Fruit fly (Drosophila melanogaster): ENCODE measurements around the gene ttk.
A peak's percentile ranks its signal among the peaks of the same experiment; 100 is the strongest.

Gene ttk

DNA sequence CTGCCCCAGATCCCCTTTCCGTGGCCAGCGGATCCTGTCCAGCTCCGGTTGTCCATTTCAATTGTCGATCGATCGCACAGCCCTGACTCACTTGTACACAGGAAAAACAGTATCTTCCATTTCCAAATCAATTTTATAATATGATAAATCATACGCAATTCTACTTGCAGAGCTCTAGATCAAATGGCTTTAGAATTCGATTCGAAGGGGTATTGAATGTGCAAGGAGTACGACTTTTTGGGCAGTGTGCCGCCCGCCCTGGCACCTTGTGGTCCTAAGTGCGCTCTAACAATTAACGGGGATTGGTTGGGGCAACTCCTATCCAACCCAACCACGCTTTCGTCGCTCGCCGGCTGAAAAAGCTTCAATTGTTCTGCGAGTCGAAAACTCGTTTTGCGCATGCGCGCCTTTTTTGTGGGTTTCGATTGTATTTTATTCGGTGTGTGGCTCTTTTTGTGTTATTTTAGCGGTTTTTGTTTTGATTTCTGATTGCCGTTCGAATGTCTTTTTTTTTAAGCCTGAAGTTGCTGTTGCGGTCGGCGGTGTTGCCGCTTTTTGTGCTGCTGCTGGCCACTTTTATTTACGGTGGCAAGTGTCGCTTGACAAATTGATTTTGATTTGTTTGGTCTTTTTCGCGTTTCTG, 31.4 kb upstream of the ttk start:
- TF ChIP-seq CG4496 (GFP tag; IDR thresholded peaks at IDR 0.05), result peak; percentile 92
- peak; percentile 91 for TF ChIP-seq Ets98B (GFP tag; IDR thresholded peaks at IDR 0.05)
- TF ChIP-seq CG8159 (tag; optimal IDR thresholded peaks at IDR 0.05), result peak; percentile 32
- TF ChIP-seq CG12605 (GFP tag; IDR thresholded peaks at IDR 0.05), result peak; percentile 66
- peak; percentile 31 for TF ChIP-seq CG9948 (tag; optimal IDR thresholded peaks at IDR 0.05)
- no peak for TF ChIP-seq D1 (tag; optimal IDR thresholded peaks at IDR 0.05)
- TF ChIP-seq fd96Ca (GFP tag; IDR thresholded peaks at IDR 0.05), result peak; percentile 93
- peak; percentile 6 for TF ChIP-seq CG34367 (tag; optimal IDR thresholded peaks at IDR 0.05)
- peak; percentile 86 for TF ChIP-seq CG8301 (tag; optimal IDR thresholded peaks at IDR 0.05)
- no peak for TF ChIP-seq EcR (GFP tag; optimal IDR thresholded peaks at IDR 0.05)
- TF ChIP-seq CG32121 (GFP tag; IDR thresholded peaks at IDR 0.05), result peak; percentile 87
- peak; percentile 73 for TF ChIP-seq Pif1A (GFP tag; optimal IDR thresholded peaks at IDR 0.05)
- TF ChIP-seq rn (GFP tag; IDR thresholded peaks at IDR 0.05), result peak; percentile 67
- peak; percentile 49; the same call in 1 of the 2 replicates for TF ChIP-seq CG10348 (GFP tag; IDR thresholded peaks at IDR 0.05)
- peak; percentile 62 for TF ChIP-seq CG17806 (tag; optimal IDR thresholded peaks at IDR 0.05)
- TF ChIP-seq Pif1B (GFP tag; optimal IDR thresholded peaks at IDR 0.05), result peak; percentile 75
- peak; percentile 83 for TF ChIP-seq CG14655 (GFP tag; optimal IDR thresholded peaks at IDR 0.05)
- peak; percentile 54 for TF ChIP-seq Snoo (tag; optimal IDR thresholded peaks at IDR 0.05)
- TF ChIP-seq CG13204 (GFP tag; optimal IDR thresholded peaks at IDR 0.05), result peak; percentile 68
- peak; percentile 31 for TF ChIP-seq CG15710 (tag; optimal IDR thresholded peaks at IDR 0.05)
- TF ChIP-seq gl (tag; optimal IDR thresholded peaks at IDR 0.05), result peak; percentile 43

DNA sequence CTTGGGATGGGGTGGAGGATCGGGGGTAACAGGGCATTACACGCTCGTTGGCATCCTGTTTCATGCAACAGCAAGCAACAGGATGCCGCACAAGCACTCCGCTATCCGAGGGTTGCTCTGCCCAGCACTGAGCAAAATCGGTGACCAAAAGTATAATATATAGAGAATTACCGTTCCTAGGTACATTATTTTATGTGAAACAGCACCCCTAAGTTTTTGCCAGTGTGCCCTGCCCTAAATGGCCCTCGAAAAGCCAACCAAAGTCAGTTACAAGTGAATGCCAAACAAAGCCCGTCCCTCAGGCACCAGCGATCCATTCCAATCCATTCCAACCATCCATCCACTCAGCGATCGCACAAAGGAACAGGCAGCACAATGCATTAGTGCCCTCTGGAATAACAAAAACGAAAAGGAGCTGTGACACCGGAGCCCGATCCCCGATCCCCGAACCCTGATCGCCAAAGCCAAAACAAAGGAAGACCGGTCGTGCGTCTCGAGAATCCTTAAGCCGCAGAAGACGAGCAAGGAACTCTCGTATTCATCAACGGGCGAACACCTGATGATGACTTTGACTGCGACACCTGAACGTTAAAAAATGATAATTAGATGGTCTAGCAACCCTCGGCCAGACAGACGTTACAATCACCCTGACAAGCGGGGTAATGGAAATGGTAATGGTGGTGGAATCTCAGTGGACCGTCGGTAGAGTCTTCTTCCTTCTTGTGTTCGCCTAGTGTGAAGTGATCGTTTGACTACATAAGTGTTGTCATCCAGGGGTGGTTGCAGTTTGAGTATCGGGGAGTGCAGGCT, 30.4 kb upstream of the ttk start:
- TF ChIP-seq Snoo (tag; optimal IDR thresholded peaks at IDR 0.05) (no peak), CG8301 (tag; optimal IDR thresholded peaks at IDR 0.05) (no peak), CG8159 (tag; optimal IDR thresholded peaks at IDR 0.05) (peak; percentile 20), CG15710 (tag; optimal IDR thresholded peaks at IDR 0.05) (peak; percentile 17)

DNA sequence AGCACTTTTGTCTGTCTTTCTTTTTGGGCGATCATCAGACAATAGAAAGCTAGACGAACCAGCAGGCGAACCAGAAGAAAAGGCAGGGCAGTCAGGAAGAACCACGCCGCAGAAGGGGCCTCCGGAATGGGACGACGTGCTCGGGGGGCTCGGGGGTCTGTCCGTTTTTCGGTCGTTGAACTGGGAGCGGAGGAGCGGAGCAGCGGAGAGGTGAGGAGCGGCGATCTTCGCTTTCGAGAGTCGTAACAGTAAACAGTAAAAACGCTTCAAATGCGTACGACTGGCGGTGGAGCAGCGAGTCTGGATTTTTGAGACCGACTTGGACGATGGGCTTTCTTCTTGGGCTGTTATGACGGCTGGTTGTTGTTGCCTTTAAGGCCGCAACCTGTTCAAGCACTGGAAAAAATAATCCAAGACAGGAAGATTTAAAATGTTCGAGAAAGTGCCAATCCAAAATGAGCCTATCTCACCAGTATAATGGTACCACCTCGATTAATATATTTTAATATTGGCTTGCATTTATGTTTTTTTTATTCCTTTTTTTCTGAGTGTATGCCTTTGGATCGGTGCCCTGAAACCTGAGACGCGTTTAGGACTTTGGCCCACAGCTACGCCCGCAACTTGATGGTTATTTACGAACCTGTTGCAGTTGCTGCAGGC, 26.8 kb upstream of the ttk start:
- TF ChIP-seq CG8159 (tag; optimal IDR thresholded peaks at IDR 0.05) (peak; percentile 85), gl (tag; optimal IDR thresholded peaks at IDR 0.05) (peak; percentile 81), Pif1B (GFP tag; optimal IDR thresholded peaks at IDR 0.05) (peak; percentile 91), CG34367 (tag; optimal IDR thresholded peaks at IDR 0.05) (peak; percentile 89), rn (GFP tag; IDR thresholded peaks at IDR 0.05) (peak; percentile 77), CG10348 (GFP tag; IDR thresholded peaks at IDR 0.05) (no peak), CG15710 (tag; optimal IDR thresholded peaks at IDR 0.05) (peak; percentile 87), D1 (tag; optimal IDR thresholded peaks at IDR 0.05) (peak; percentile 32), CG14655 (GFP tag; optimal IDR thresholded peaks at IDR 0.05) (peak; percentile 95), CG12605 (GFP tag; IDR thresholded peaks at IDR 0.05) (peak; percentile 80), CG8301 (tag; optimal IDR thresholded peaks at IDR 0.05) (peak; percentile 90), fd96Ca (GFP tag; IDR thresholded peaks at IDR 0.05) (peak; percentile 90), CG32121 (GFP tag; IDR thresholded peaks at IDR 0.05) (peak; percentile 76), CG17806 (tag; optimal IDR thresholded peaks at IDR 0.05) (peak; percentile 89), CG9948 (tag; optimal IDR thresholded peaks at IDR 0.05) (peak; percentile 91), Pif1A (GFP tag; optimal IDR thresholded peaks at IDR 0.05) (peak; percentile 91), EcR (GFP tag; optimal IDR thresholded peaks at IDR 0.05) (peak; percentile 84), Ets98B (GFP tag; IDR thresholded peaks at IDR 0.05) (peak; percentile 69), Snoo (tag; optimal IDR thresholded peaks at IDR 0.05) (peak; percentile 96), CG4496 (GFP tag; IDR thresholded peaks at IDR 0.05) (peak; percentile 91), CG13204 (GFP tag; optimal IDR thresholded peaks at IDR 0.05) (peak; percentile 87)

DNA sequence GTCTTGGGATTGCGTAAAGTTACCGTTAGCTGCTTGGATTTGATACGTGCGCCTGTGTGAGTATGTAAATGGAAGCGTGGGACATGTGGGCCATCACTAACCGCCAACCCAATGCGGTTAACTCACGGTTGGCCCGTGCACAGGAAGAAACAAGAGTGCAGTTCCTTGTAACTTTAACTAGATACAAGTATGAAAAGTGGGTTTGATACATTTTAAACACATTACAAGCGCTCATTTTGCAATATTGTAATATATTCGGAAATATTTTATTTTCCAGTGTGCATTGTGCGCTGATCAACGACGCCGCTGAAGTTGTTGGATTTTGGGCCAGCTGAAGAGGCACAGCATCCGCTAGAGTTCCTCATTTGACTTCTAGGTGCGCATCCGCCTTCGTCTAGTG, 25.9 kb upstream of the ttk start:
- TF ChIP-seq Ets98B (GFP tag; IDR thresholded peaks at IDR 0.05) (peak; percentile 53), D1 (tag; optimal IDR thresholded peaks at IDR 0.05) (no peak), CG13204 (GFP tag; optimal IDR thresholded peaks at IDR 0.05) (no peak), CG34367 (tag; optimal IDR thresholded peaks at IDR 0.05) (no peak), CG14655 (GFP tag; optimal IDR thresholded peaks at IDR 0.05) (peak; percentile 64), CG15710 (tag; optimal IDR thresholded peaks at IDR 0.05) (peak; percentile 2), CG32121 (GFP tag; IDR thresholded peaks at IDR 0.05) (peak; percentile 62; the same call in 1 of the 2 replicates), gl (tag; optimal IDR thresholded peaks at IDR 0.05) (no peak), CG4496 (GFP tag; IDR thresholded peaks at IDR 0.05) (peak; percentile 73; the same call in 1 of the 3 replicates), CG8301 (tag; optimal IDR thresholded peaks at IDR 0.05) (peak; percentile 55), CG8159 (tag; optimal IDR thresholded peaks at IDR 0.05) (no peak), CG17806 (tag; optimal IDR thresholded peaks at IDR 0.05) (peak; percentile 10), CG12605 (GFP tag; IDR thresholded peaks at IDR 0.05) (peak; percentile 49), Snoo (tag; optimal IDR thresholded peaks at IDR 0.05) (peak; percentile 49), rn (GFP tag; IDR thresholded peaks at IDR 0.05) (peak; percentile 41; the same call in 1 of the 2 replicates), Pif1B (GFP tag; optimal IDR thresholded peaks at IDR 0.05) (peak; percentile 60), CG9948 (tag; optimal IDR thresholded peaks at IDR 0.05) (no peak), Pif1A (GFP tag; optimal IDR thresholded peaks at IDR 0.05) (peak; percentile 61), fd96Ca (GFP tag; IDR thresholded peaks at IDR 0.05) (peak; percentile 62; the same call in 2 of the 3 replicates)
